Worm (Caenorhabditis elegans): ENCODE data around the gene clec-74.

Gene clec-74

ce11 chrIV:4005166-4005565 lies 48.4 kb downstream of the clec-74 start:
- TF ChIP-seq fkh-10 (GFP tag; optimal IDR thresholded peaks at IDR 0.05) (peak; percentile 42), mdl-1 (tag; optimal IDR thresholded peaks at IDR 0.05) (no peak), lin-14 (GFP tag; optimal IDR thresholded peaks at IDR 0.05) (peak; percentile 58), ceh-8 (GFP tag; optimal IDR thresholded peaks at IDR 0.05) (no peak)

- TF ChIP-seq ceh-82 (tag; optimal IDR thresholded peaks at IDR 0.05) (peak in 1 of 3 experiments; percentile 44), lin-35 (GFP tag; optimal IDR thresholded peaks at IDR 0.05) (peak in 1 of 2 experiments; percentile 9), lin-14 (GFP tag; optimal IDR thresholded peaks at IDR 0.05) (peak; percentile 71), rnt-1 (tag; optimal IDR thresholded peaks at IDR 0.05) (peak; percentile 6), irx-1 (tag; optimal IDR thresholded peaks at IDR 0.05) (no peak), C34B4.2 (tag; optimal IDR thresholded peaks at IDR 0.05) (no peak)
These were observed 50.9 kb downstream of the clec-74 start, which contains the start of gene W02C12.2 for ce11 chrIV:4007697-4008096. W02C12.2 (minus strand) TSS chrIV:4007973.

- TF ChIP-seq mab-9 (GFP tag; IDR thresholded peaks at IDR 0.05) (no peak), aly-2 (tag; optimal IDR thresholded peaks at IDR 0.05) (no peak), lin-14 (GFP tag; optimal IDR thresholded peaks at IDR 0.05) (peak; percentile 34), C16A3.4 (tag; optimal IDR thresholded peaks at IDR 0.05) (no peak), lin-35 (GFP tag; optimal IDR thresholded peaks at IDR 0.05) (no peak), efl-1 (optimal IDR thresholded peaks at IDR 0.05) (no peak), efl-1 (GFP tag; optimal IDR thresholded peaks at IDR 0.05 in 1 of 2) (peak in 1 of 2 experiments; percentile 1), ama-1 (optimal IDR thresholded peaks at IDR 0.05) (no peak), blmp-1 (tag; optimal IDR thresholded peaks at IDR 0.05) (peak; percentile 95), unc-86 (tag; optimal IDR thresholded peaks at IDR 0.05) (no peak), sup-37 (GFP tag; optimal IDR thresholded peaks at IDR 0.05) (no peak)
These were observed 51.6 kb downstream of the clec-74 start for ce11 chrIV:4008440-4008839.
